Fruit fly (Drosophila melanogaster) S2 (cell line): ENCODE measurements around the gene CG4133.

Source experiments
- CG8478 ChIP-seq: fragments of >200 bp; optimal IDR thresholded peaks from 2 replicates; lab custom pipeline; 2018
- CTCF ChIP-seq, 2 experiments: fragments of >200 bp; optimal IDR thresholded peaks; 2 replicates each; lab custom pipeline; 2018

- TF ChIP-seq CG8478 (lab: Kevin White, UChicago) (no peak), CTCF (optimal IDR thresholded peaks at IDR 0.05; lab: Kevin White, UChicago) (no peak)
These were observed 25.4 kb upstream of the CG4133 start for dm6 chr2L:429680-430484.
